Worm (Caenorhabditis elegans) whole organism, L1 larva: ENCODE results near the gene unc-39.

ENCODE experiments used
- blmp-1 ChIP-seq: fragments of 150-350 bp; optimal IDR thresholded peaks from 2 replicates; lab custom pipeline; 2014; ENCODE audit warnings: missing biosample characterization, missing genetic modification characterization
- egl-27 ChIP-seq, 2 experiments: fragments of 150-350 bp in 1 of 2; sonication (generic microtip); optimal IDR thresholded peaks; 3 replicates each; lab custom pipeline; 2017 to 2018; ENCODE audit warnings: missing biosample characterization in 2 of 2, missing genetic modification characterization in 2 of 2, missing genetic modification reagents in 2 of 2
- isw-1 ChIP-seq: fragments of 200-800 bp; sonication (Bioruptor generic); IDR thresholded peaks from 2 replicates; pipeline ENCODE4 v1.3.6; 2022; ENCODE audit warnings: missing genetic modification characterization, missing compliant biosample characterization
- lin-13 ChIP-seq: fragments of 150-350 bp; optimal IDR thresholded peaks from 2 replicates; lab custom pipeline; 2014; ENCODE audit warnings: missing biosample characterization, missing genetic modification reagents, missing genetic modification characterization
- nhr-12 ChIP-seq: sonication (generic microtip); optimal IDR thresholded peaks from 2 replicates; lab custom pipeline; 2017; ENCODE audit warnings: missing biosample characterization, missing genetic modification characterization
- nhr-77 ChIP-seq: fragments of 150-350 bp; optimal IDR thresholded peaks from 2 replicates; lab custom pipeline; 2014; ENCODE audit warnings: missing biosample characterization, missing genetic modification characterization
- pqm-1 ChIP-seq: sonication (generic microtip); optimal IDR thresholded peaks from 3 replicates; lab custom pipeline; 2017; ENCODE audit warnings: missing biosample characterization, missing genetic modification characterization
- snpc-4 ChIP-seq: fragments of 150-350 bp; optimal IDR thresholded peaks from 2 replicates; lab custom pipeline; 2014; ENCODE audit warnings: missing biosample characterization, missing genetic modification characterization

ce11 chrV:14333116-14333515, 39.8 kb upstream of the unc-39 start, which contains the start of gene srm-4:
- TF ChIP-seq snpc-4 (tag; lab: Kevin White, UChicago) = no peak
- no peak for TF ChIP-seq blmp-1 (tag; lab: Kevin White, UChicago)
- TF ChIP-seq lin-13 = no peak
- TF ChIP-seq pqm-1 = no peak
- no peak for TF ChIP-seq nhr-77 (tag; lab: Kevin White, UChicago)
- TF ChIP-seq nhr-12 (tag; lab: Kevin White, UChicago) = no peak
- TF ChIP-seq egl-27 (tag; optimal IDR thresholded peaks at IDR 0.05; lab: Kevin White, UChicago) = no peak
- no peak for TF ChIP-seq isw-1 (GFP tag; lab: Robert Waterston, UW)
